Fruit fly (Drosophila melanogaster) whole organism, embryonic: Measurements from ENCODE around the gene CG13085.

Source experiments
- ATbp ChIP-seq: fragments of 200-800 bp; sonication (Bioruptor generic); optimal IDR thresholded peaks from 2 replicates; lab custom pipeline; 2017; ENCODE audit warnings: missing biosample characterization, mild to moderate bottlenecking, missing genetic modification characterization, missing genetic modification reagents
- Ada2b ChIP-seq: fragments of 200-800 bp; sonication (Bioruptor generic); IDR thresholded peaks from 2 replicates; pipeline ENCODE4 v1.3.6; 2022; ENCODE audit warnings: missing biosample characterization, missing genetic modification characterization
- Antp ChIP-seq: fragments of 200-800 bp; sonication (Bioruptor generic); optimal IDR thresholded peaks from 3 replicates; lab custom pipeline; 2016; ENCODE audit warnings: missing biosample characterization, missing genetic modification characterization
- BEAF-32 ChIP-seq: fragments of 200-800 bp; sonication (Bioruptor generic); optimal IDR thresholded peaks from 3 replicates; lab custom pipeline; 2017; ENCODE audit warnings: missing biosample characterization, missing genetic modification characterization, mild to moderate bottlenecking, moderate library complexity, missing genetic modification reagents
- Bgb ChIP-seq: fragments of 200-800 bp; sonication (Bioruptor generic); IDR thresholded peaks from 2 replicates; pipeline ENCODE4 v1.3.6; 2022; ENCODE audit warnings: missing biosample characterization, missing genetic modification characterization; ENCODE audit not compliant: partially characterized antibody
- Bteb2 ChIP-seq: fragments of 200-800 bp; sonication (Bioruptor generic); optimal IDR thresholded peaks from 2 replicates; lab custom pipeline; 2016; ENCODE audit warnings: missing biosample characterization, missing genetic modification characterization
- CG11695 ChIP-seq: fragments of 200-800 bp; sonication (Bioruptor generic); IDR thresholded peaks from 3 replicates; pipeline ENCODE4 v1.3.6; 2022; ENCODE audit warnings: missing biosample characterization, missing genetic modification characterization
- CG11696 ChIP-seq: fragments of 200-800 bp; sonication (Bioruptor generic); IDR thresholded peaks from 2 replicates; pipeline ENCODE4 v1.3.6; 2022; ENCODE audit warnings: missing biosample characterization, missing genetic modification characterization
- CG12219 ChIP-seq: fragments of 200-800 bp; sonication (Bioruptor generic); optimal IDR thresholded peaks from 3 replicates; lab custom pipeline; 2018; ENCODE audit warnings: missing biosample characterization, mild to moderate bottlenecking, missing genetic modification characterization
- CG12391 ChIP-seq: fragments of 200-800 bp; sonication (Bioruptor generic); optimal IDR thresholded peaks from 3 replicates; lab custom pipeline; 2018; ENCODE audit warnings: missing biosample characterization, mild to moderate bottlenecking, missing genetic modification characterization, moderate library complexity
- CG12659 ChIP-seq: fragments of 200-800 bp; sonication (Bioruptor generic); optimal IDR thresholded peaks from 3 replicates; lab custom pipeline; 2017; ENCODE audit warnings: mild to moderate bottlenecking, missing biosample characterization, missing genetic modification reagents, missing genetic modification characterization
- CG13123 ChIP-seq: fragments of 200-800 bp; sonication (Bioruptor generic); optimal IDR thresholded peaks from 2 replicates; lab custom pipeline; 2016; ENCODE audit warnings: missing biosample characterization, missing genetic modification characterization
- CG13624 ChIP-seq: fragments of 200-800 bp; sonication (Bioruptor generic); optimal IDR thresholded peaks from 2 replicates; lab custom pipeline; 2016; ENCODE audit warnings: missing biosample characterization, missing genetic modification characterization
- CG17361 ChIP-seq: fragments of 200-800 bp; sonication (Bioruptor generic); IDR thresholded peaks from 3 replicates; pipeline ENCODE4 v1.3.6; 2022; ENCODE audit warnings: missing biosample characterization, missing genetic modification characterization
- CG2875 ChIP-seq: fragments of 200-800 bp; sonication (Bioruptor generic); optimal IDR thresholded peaks from 2 replicates; lab custom pipeline; 2017; ENCODE audit warnings: missing biosample characterization, mild to moderate bottlenecking, missing genetic modification characterization, missing genetic modification reagents
- CG3163 ChIP-seq: fragments of 200-800 bp; sonication (Bioruptor generic); optimal IDR thresholded peaks from 3 replicates; lab custom pipeline; 2016; ENCODE audit warnings: missing biosample characterization, missing genetic modification characterization
- CG34376 ChIP-seq: fragments of 200-800 bp; sonication (Bioruptor generic); optimal IDR thresholded peaks from 2 replicates; lab custom pipeline; 2018; ENCODE audit warnings: missing biosample characterization, mild to moderate bottlenecking, missing genetic modification characterization
- CG4820 ChIP-seq: fragments of 200-800 bp; sonication (Bioruptor generic); optimal IDR thresholded peaks from 3 replicates; lab custom pipeline; 2016; ENCODE audit warnings: missing biosample characterization, missing genetic modification characterization
- CG6765 ChIP-seq: fragments of 200-800 bp; sonication (Bioruptor generic); optimal IDR thresholded peaks from 3 replicates; lab custom pipeline; 2017; ENCODE audit warnings: missing biosample characterization, mild to moderate bottlenecking, missing genetic modification characterization
- CG8388 ChIP-seq: fragments of 200-800 bp; sonication (Bioruptor generic); optimal IDR thresholded peaks from 2 replicates; lab custom pipeline; 2019; ENCODE audit warnings: missing biosample characterization, mild to moderate bottlenecking, missing genetic modification characterization, moderate library complexity
- CG9215 ChIP-seq: fragments of 200-800 bp; sonication (Bioruptor generic); IDR thresholded peaks from 2 replicates; pipeline ENCODE4 v1.3.6; 2022; ENCODE audit warnings: missing biosample characterization, missing genetic modification characterization
- Dip2 ChIP-seq: fragments of 200-800 bp; sonication (Bioruptor generic); IDR thresholded peaks from 2 replicates; pipeline ENCODE4 v1.3.6; 2022; ENCODE audit warnings: missing biosample characterization, missing genetic modification characterization
- Elba2 ChIP-seq: fragments of 200-800 bp; sonication (Bioruptor generic); optimal IDR thresholded peaks from 3 replicates; lab custom pipeline; 2016; ENCODE audit warnings: missing biosample characterization, missing genetic modification characterization
- HLH4C ChIP-seq: fragments of 200-800 bp; sonication (Bioruptor generic); IDR thresholded peaks from 3 replicates; pipeline ENCODE4 v1.3.6; 2022; ENCODE audit warnings: missing biosample characterization, missing genetic modification characterization; ENCODE audit not compliant: partially characterized antibody
- Hand ChIP-seq: fragments of 200-800 bp; sonication (Bioruptor generic); optimal IDR thresholded peaks from 2 replicates; lab custom pipeline; 2017; ENCODE audit warnings: mild to moderate bottlenecking, missing biosample characterization, missing genetic modification reagents, missing genetic modification characterization
- Hr3 ChIP-seq: fragments of 200-800 bp; sonication (Bioruptor generic); optimal IDR thresholded peaks from 3 replicates; lab custom pipeline; 2016; ENCODE audit warnings: missing biosample characterization, missing genetic modification characterization
- Mad ChIP-seq: fragments of 200-800 bp; sonication (Bioruptor generic); optimal IDR thresholded peaks from 2 replicates; lab custom pipeline; 2016; ENCODE audit warnings: missing biosample characterization, missing genetic modification characterization
- NFAT ChIP-seq: fragments of 200-800 bp; sonication (Bioruptor generic); IDR thresholded peaks from 2 replicates; pipeline ENCODE4 v1.3.6; 2022; ENCODE audit warnings: missing biosample characterization, missing genetic modification characterization
- Scr ChIP-seq: fragments of 200-800 bp; sonication (Bioruptor generic); IDR thresholded peaks from 2 replicates; pipeline ENCODE4 v1.3.6; 2022; ENCODE audit warnings: missing biosample characterization, missing genetic modification characterization; ENCODE audit not compliant: partially characterized antibody
- Six4 ChIP-seq: fragments of 200-800 bp; sonication (Bioruptor generic); optimal IDR thresholded peaks from 2 replicates; lab custom pipeline; 2016; ENCODE audit warnings: missing biosample characterization, missing genetic modification characterization
- Sox100B ChIP-seq: fragments of 200-800 bp; sonication (Bioruptor generic); optimal IDR thresholded peaks from 3 replicates; lab custom pipeline; 2018; ENCODE audit warnings: missing biosample characterization, mild to moderate bottlenecking, missing genetic modification characterization
- Stat92E ChIP-seq, 3 experiments: fragments of >200 bp in 2 of 3; fragments of 200-800 bp in 1 of 3; sonication (Bioruptor generic) in 1 of 3; optimal IDR thresholded peaks; 2 replicates each; lab custom pipeline; 2017 to 2019; ENCODE audit warnings: missing biosample characterization in 3 of 3, missing genetic modification characterization in 3 of 3, mild to moderate bottlenecking in 1 of 3, moderate library complexity in 1 of 3
- TFAM ChIP-seq: fragments of 200-800 bp; sonication (Bioruptor generic); optimal IDR thresholded peaks from 2 replicates; lab custom pipeline; 2017; ENCODE audit warnings: missing biosample characterization, missing genetic modification characterization, inconsistent platforms
- Taf1 ChIP-seq: fragments of 200-800 bp; sonication (Bioruptor generic); IDR thresholded peaks from 2 replicates; pipeline ENCODE4 v1.3.6; 2022; ENCODE audit warnings: missing biosample characterization, missing genetic modification characterization
- bigmax ChIP-seq: fragments of 200-800 bp; sonication (Bioruptor generic); optimal IDR thresholded peaks from 2 replicates; lab custom pipeline; 2018; ENCODE audit warnings: missing biosample characterization, mild to moderate bottlenecking, missing genetic modification characterization
- caup ChIP-seq: fragments of 200-800 bp; sonication (Bioruptor generic); optimal IDR thresholded peaks from 3 replicates; lab custom pipeline; 2017; ENCODE audit warnings: missing biosample characterization, mild to moderate bottlenecking, missing genetic modification characterization, moderate library complexity; ENCODE audit not compliant: severe bottlenecking
- crp ChIP-seq, 2 experiments: fragments of 200-800 bp; sonication (Bioruptor generic); optimal IDR thresholded peaks; 2 replicates in 1 of 2; 3 replicates in 1 of 2; lab custom pipeline; 2017; ENCODE audit warnings: missing biosample characterization in 2 of 2, missing genetic modification characterization in 2 of 2, mild to moderate bottlenecking in 1 of 2, moderate library complexity in 1 of 2
- da ChIP-seq: fragments of 200-800 bp; sonication (Bioruptor generic); optimal IDR thresholded peaks from 2 replicates; lab custom pipeline; 2016; ENCODE audit warnings: missing biosample characterization, missing genetic modification characterization
- dimm ChIP-seq: fragments of 200-800 bp; sonication (Bioruptor generic); IDR thresholded peaks from 2 replicates; pipeline ENCODE4 v1.3.6; 2022; ENCODE audit warnings: missing biosample characterization, missing genetic modification characterization
- fd96Cb ChIP-seq: fragments of 200-800 bp; sonication (Bioruptor generic); optimal IDR thresholded peaks from 2 replicates; lab custom pipeline; 2018; ENCODE audit warnings: missing biosample characterization, mild to moderate bottlenecking, missing genetic modification characterization, moderate library complexity
- gem ChIP-seq: fragments of 200-800 bp; sonication (Bioruptor generic); optimal IDR thresholded peaks from 2 replicates; lab custom pipeline; 2019; ENCODE audit warnings: missing biosample characterization, mild to moderate bottlenecking, missing genetic modification characterization, moderate library complexity
- klu ChIP-seq: fragments of 200-800 bp; sonication (Bioruptor generic); IDR thresholded peaks from 2 replicates; pipeline ENCODE4 v1.3.6; 2022; ENCODE audit warnings: missing biosample characterization, missing genetic modification characterization
- mld ChIP-seq: fragments of 200-800 bp; sonication (Bioruptor generic); IDR thresholded peaks from 3 replicates; pipeline ENCODE4 v1.3.6; 2022; ENCODE audit warnings: missing biosample characterization, missing genetic modification characterization; ENCODE audit not compliant: partially characterized antibody
- nerfin-1 ChIP-seq: fragments of 200-800 bp; sonication (Bioruptor generic); optimal IDR thresholded peaks from 3 replicates; lab custom pipeline; 2019; ENCODE audit warnings: missing biosample characterization, mild to moderate bottlenecking, missing genetic modification characterization, moderate library complexity
- onecut ChIP-seq: fragments of 200-800 bp; sonication (Bioruptor generic); IDR thresholded peaks from 2 replicates; pipeline ENCODE4 v1.3.6; 2022; ENCODE audit warnings: missing biosample characterization, missing genetic modification characterization
- org-1 ChIP-seq: fragments of 200-800 bp; sonication (Bioruptor generic); optimal IDR thresholded peaks from 2 replicates; lab custom pipeline; 2017; ENCODE audit warnings: missing biosample characterization, missing genetic modification characterization
- slbo ChIP-seq: fragments of 200-800 bp; sonication (Bioruptor generic); IDR thresholded peaks from 2 replicates; pipeline ENCODE4 v1.3.6; 2022; ENCODE audit warnings: missing biosample characterization, missing genetic modification characterization
- sr ChIP-seq: fragments of 200-800 bp; sonication (Bioruptor generic); IDR thresholded peaks from 3 replicates; pipeline ENCODE4 v1.3.6; 2022; ENCODE audit warnings: missing biosample characterization, missing genetic modification characterization
- ssp ChIP-seq: fragments of 200-800 bp; sonication (Bioruptor generic); IDR thresholded peaks from 2 replicates; pipeline ENCODE4 v1.3.6; 2022; ENCODE audit warnings: missing biosample characterization, missing genetic modification characterization
- trem ChIP-seq: fragments of 200-800 bp; optimal IDR thresholded peaks from 3 replicates; lab custom pipeline; 2019; ENCODE audit warnings: missing biosample characterization, mild to moderate bottlenecking, missing genetic modification characterization, moderate library complexity

The CG13085 gene

dm6 chr2L:19453381-19453780 lies 29.5 kb downstream of the CG13085 start, which contains the start of gene Top2 (continued):
- TF ChIP-seq NFAT (GFP tag; lab: Robert Waterston, UW) (peak; percentile 55; the same call in 1 of the 2 replicates), Antp (GFP tag; lab: Kevin White, UChicago) (peak; percentile 43), org-1 (GFP tag; lab: Kevin White, UChicago) (no peak), CG6765 (GFP tag; lab: Kevin White, UChicago) (no peak), caup (peak; percentile 17), CG2875 (GFP tag; lab: Kevin White, UChicago) (no peak), gem (tag; lab: Kevin White, UChicago) (peak; percentile 51), fd96Cb (tag; lab: Kevin White, UChicago) (no peak), Six4 (GFP tag; lab: Kevin White, UChicago) (no peak), Bteb2 (peak; percentile 0), CG13123 (GFP tag; lab: Kevin White, UChicago) (peak; percentile 47), CG11696 (GFP tag; lab: Robert Waterston, UW) (no peak), Hr3 (GFP tag; lab: Kevin White, UChicago) (peak; percentile 18), HLH4C (GFP tag; lab: Robert Waterston, UW) (peak; percentile 82), crp (GFP tag; optimal IDR thresholded peaks at IDR 0.05; lab: Kevin White, UChicago) (peak in 1 of 2 experiments; percentile 30), Elba2 (GFP tag; lab: Kevin White, UChicago) (peak; percentile 4), ATbp (GFP tag; lab: Kevin White, UChicago) (no peak), CG9215 (GFP tag; lab: Robert Waterston, UW) (peak; percentile 46; the same call in 1 of the 2 replicates), klu (GFP tag; lab: Robert Waterston, UW) (no peak; the same call in 1 of the 2 replicates), Bgb (peak; percentile 91), CG34376 (GFP tag; lab: Kevin White, UChicago) (no peak), Taf1 (GFP tag; lab: Robert Waterston, UW) (no peak), ssp (GFP tag; lab: Robert Waterston, UW) (peak; percentile 83), CG3163 (GFP tag; lab: Kevin White, UChicago) (no peak), CG12391 (tag; lab: Kevin White, UChicago) (peak; percentile 57), Mad (GFP tag; lab: Kevin White, UChicago) (peak; percentile 58), CG11695 (GFP tag; lab: Robert Waterston, UW) (no peak), Stat92E (GFP tag; optimal IDR thresholded peaks at IDR 0.05; lab: Kevin White, UChicago) (no peak), CG13624 (GFP tag; lab: Kevin White, UChicago) (peak; percentile 62), TFAM (GFP tag; lab: Kevin White, UChicago) (no peak), BEAF-32 (GFP tag; lab: Kevin White, UChicago) (peak; percentile 92), Sox100B (GFP tag; lab: Kevin White, UChicago) (no peak), CG8388 (no peak), CG4820 (GFP tag; lab: Kevin White, UChicago) (no peak), CG12219 (GFP tag; lab: Kevin White, UChicago) (no peak), Ada2b (GFP tag; lab: Robert Waterston, UW) (peak; percentile 27; the same call in 1 of the 2 replicates), dimm (GFP tag; lab: Robert Waterston, UW) (no peak), Hand (GFP tag; lab: Kevin White, UChicago) (no peak), da (GFP tag; lab: Kevin White, UChicago) (no peak), Dip2 (no peak), onecut (GFP tag; lab: Robert Waterston, UW) (no peak), nerfin-1 (no peak), sr (no peak), trem (peak; percentile 78), slbo (GFP tag; lab: Robert Waterston, UW) (peak; percentile 50), bigmax (peak; percentile 5), CG17361 (no peak), mld (peak; percentile 68; the same call in 1 of the 3 replicates), Scr (GFP tag; lab: Robert Waterston, UW) (peak; percentile 76), CG12659 (GFP tag; lab: Kevin White, UChicago) (peak; percentile 79)
